Fruit fly (Drosophila melanogaster): Measurements from ENCODE around the gene CG32432.

- TF ChIP-seq EcR (GFP tag; optimal IDR thresholded peaks at IDR 0.05) = peak; percentile 74
- no peak for TF ChIP-seq CG14655 (GFP tag; optimal IDR thresholded peaks at IDR 0.05)
- 0 out of 3 replicates have a peak, but pooled peaks have one; percentile 23 for TF ChIP-seq fd96Ca (GFP tag; IDR thresholded peaks at IDR 0.05)
- no peak for TF ChIP-seq CG34367 (tag; optimal IDR thresholded peaks at IDR 0.05)
- no peak for TF ChIP-seq Pif1A (GFP tag; optimal IDR thresholded peaks at IDR 0.05)
- TF ChIP-seq CG17806 (tag; optimal IDR thresholded peaks at IDR 0.05) = no peak
- no peak for TF ChIP-seq CG12605 (GFP tag; IDR thresholded peaks at IDR 0.05)
- TF ChIP-seq CG4496 (GFP tag; IDR thresholded peaks at IDR 0.05) = no peak
Measured at dm6 chr3L:20837040-20837830, 47.8 kb downstream of the CG32432 start, which contains the start of gene CG13255.

Measured in whole organism, pupa.